Worm (Caenorhabditis elegans) whole organism, L3 larva: Measurements from ENCODE around the gene let-4.

Source experiments
- R02D3.7 ChIP-seq: fragments of 150-350 bp; optimal IDR thresholded peaks from 2 replicates; lab custom pipeline; 2014; ENCODE audit warnings: missing biosample characterization, missing genetic modification characterization
- ZK546.5 ChIP-seq: sonication (generic microtip); optimal IDR thresholded peaks from 2 replicates; lab custom pipeline; 2017; ENCODE audit warnings: missing biosample characterization, missing genetic modification characterization
- aly-2 ChIP-seq: fragments of 150-350 bp; optimal IDR thresholded peaks from 2 replicates; lab custom pipeline; 2014; ENCODE audit warnings: missing biosample characterization, missing genetic modification characterization
- ama-1 ChIP-seq: fragments of 150-350 bp; optimal IDR thresholded peaks from 2 replicates; lab custom pipeline; 2018
- ceh-16 ChIP-seq: sonication (generic microtip); optimal IDR thresholded peaks from 2 replicates; lab custom pipeline; 2017; ENCODE audit warnings: missing biosample characterization, missing genetic modification characterization
- ceh-28 ChIP-seq: fragments of 150-350 bp; optimal IDR thresholded peaks from 2 replicates; lab custom pipeline; 2014; ENCODE audit warnings: missing biosample characterization, missing genetic modification reagents, missing genetic modification characterization
- ceh-82 ChIP-seq: fragments of 150-350 bp; optimal IDR thresholded peaks from 2 replicates; lab custom pipeline; 2014; ENCODE audit warnings: missing biosample characterization, missing genetic modification characterization
- ceh-9 ChIP-seq: sonication (generic microtip); optimal IDR thresholded peaks from 2 replicates; lab custom pipeline; 2018; ENCODE audit warnings: missing biosample characterization, missing genetic modification characterization
- daf-12 ChIP-seq: fragments of 150-350 bp; optimal IDR thresholded peaks from 2 replicates; lab custom pipeline; 2014; ENCODE audit warnings: missing biosample characterization, missing genetic modification reagents, missing genetic modification characterization
- egl-27 ChIP-seq: sonication (generic microtip); optimal IDR thresholded peaks from 4 replicates; lab custom pipeline; 2017; ENCODE audit warnings: missing biosample characterization, missing genetic modification reagents, missing genetic modification characterization
- egl-5 ChIP-seq: fragments of 150-350 bp; optimal IDR thresholded peaks from 2 replicates; lab custom pipeline; 2017; ENCODE audit warnings: missing biosample characterization, missing genetic modification reagents, missing genetic modification characterization, inconsistent platforms
- elt-1 ChIP-seq: fragments of 150-350 bp; optimal IDR thresholded peaks from 2 replicates; lab custom pipeline; 2014; ENCODE audit warnings: missing biosample characterization, missing genetic modification characterization
- elt-2 ChIP-seq: sonication (generic microtip); optimal IDR thresholded peaks from 2 replicates; lab custom pipeline; 2016; ENCODE audit warnings: missing genetic modification reagents, mild to moderate bottlenecking, missing genetic modification characterization, missing compliant biosample characterization
- elt-3 ChIP-seq, 3 experiments: fragments of 150-350 bp in 1 of 3; sonication (generic microtip) in 2 of 3; optimal IDR thresholded peaks; 2 replicates in 2 of 3; 4 replicates in 1 of 3; lab custom pipeline; 2014 to 2017; ENCODE audit warnings: missing biosample characterization in 3 of 3, missing genetic modification characterization in 3 of 3
- eor-1 ChIP-seq, 2 experiments: fragments of 150-350 bp; optimal IDR thresholded peaks; 2 replicates each; lab custom pipeline; 2014 to 2018; ENCODE audit warnings: missing biosample characterization in 2 of 2, missing genetic modification characterization in 2 of 2
- fkh-10 ChIP-seq: sonication (generic microtip); optimal IDR thresholded peaks from 2 replicates; lab custom pipeline; 2017; ENCODE audit warnings: missing biosample characterization, missing genetic modification reagents, missing genetic modification characterization
- fkh-2 ChIP-seq: fragments of 150-350 bp; optimal IDR thresholded peaks from 2 replicates; lab custom pipeline; 2014; ENCODE audit warnings: missing biosample characterization, missing genetic modification reagents, missing genetic modification characterization
- fos-1 ChIP-seq: fragments of 150-350 bp; optimal IDR thresholded peaks from 2 replicates; lab custom pipeline; 2014; ENCODE audit warnings: missing biosample characterization, missing genetic modification characterization
- hmg-11 ChIP-seq: sonication (generic microtip); optimal IDR thresholded peaks from 2 replicates; lab custom pipeline; 2016; ENCODE audit warnings: missing genetic modification characterization, missing compliant biosample characterization
- jun-1 ChIP-seq: fragments of 150-350 bp; optimal IDR thresholded peaks from 2 replicates; lab custom pipeline; 2014; ENCODE audit warnings: missing biosample characterization, missing genetic modification reagents, missing genetic modification characterization
- lin-15B ChIP-seq: fragments of 150-350 bp; optimal IDR thresholded peaks from 2 replicates; lab custom pipeline; 2014; ENCODE audit warnings: missing biosample characterization, missing genetic modification characterization
- lin-39 ChIP-seq: fragments of 150-350 bp; optimal IDR thresholded peaks from 2 replicates; lab custom pipeline; 2018; ENCODE audit warnings: missing biosample characterization, missing genetic modification reagents, missing genetic modification characterization
- lsy-12 ChIP-seq: sonication (generic microtip); optimal IDR thresholded peaks from 2 replicates; lab custom pipeline; 2016; ENCODE audit warnings: mild to moderate bottlenecking, missing genetic modification characterization, missing compliant biosample characterization
- mdl-1 ChIP-seq: fragments of 150-350 bp; optimal IDR thresholded peaks from 2 replicates; lab custom pipeline; 2014; ENCODE audit warnings: missing biosample characterization, missing genetic modification characterization
- mml-1 ChIP-seq: fragments of 150-350 bp; sonication (generic microtip); optimal IDR thresholded peaks from 3 replicates; lab custom pipeline; 2014; ENCODE audit warnings: missing biosample characterization, missing genetic modification characterization
- nfya-1 ChIP-seq: sonication (generic microtip); optimal IDR thresholded peaks from 2 replicates; lab custom pipeline; 2017; ENCODE audit warnings: missing genetic modification characterization, mild to moderate bottlenecking, missing compliant biosample characterization, antibody characterized with exemption, moderate library complexity; ENCODE audit not compliant: insufficient read depth
- nhr-11 ChIP-seq: fragments of 150-350 bp; optimal IDR thresholded peaks from 2 replicates; lab custom pipeline; 2014; ENCODE audit warnings: missing biosample characterization, missing genetic modification characterization
- nhr-12 ChIP-seq: fragments of 150-350 bp; optimal IDR thresholded peaks from 2 replicates; lab custom pipeline; 2014; ENCODE audit warnings: missing biosample characterization, missing genetic modification characterization
- nhr-23 ChIP-seq: fragments of 150-350 bp; optimal IDR thresholded peaks from 2 replicates; lab custom pipeline; 2014; ENCODE audit warnings: missing biosample characterization, missing genetic modification reagents, missing genetic modification characterization
- nhr-237 ChIP-seq: fragments of 150-350 bp; optimal IDR thresholded peaks from 2 replicates; lab custom pipeline; 2014; ENCODE audit warnings: missing biosample characterization, missing genetic modification characterization
- nhr-25 ChIP-seq: sonication (generic microtip); optimal IDR thresholded peaks from 2 replicates; lab custom pipeline; 2017; ENCODE audit warnings: missing biosample characterization, missing genetic modification characterization
- nhr-28 ChIP-seq: fragments of 150-350 bp; optimal IDR thresholded peaks from 2 replicates; lab custom pipeline; 2014; ENCODE audit warnings: missing biosample characterization, missing genetic modification characterization
- nhr-43 ChIP-seq: sonication (generic microtip); optimal IDR thresholded peaks from 2 replicates; lab custom pipeline; 2016; ENCODE audit warnings: mild to moderate bottlenecking, missing genetic modification characterization, missing compliant biosample characterization; ENCODE audit not compliant: poor library complexity, severe bottlenecking
- nhr-67 ChIP-seq: fragments of 150-350 bp; optimal IDR thresholded peaks from 2 replicates; lab custom pipeline; 2014; ENCODE audit warnings: missing biosample characterization, missing genetic modification characterization
- nhr-76 ChIP-seq: fragments of 150-350 bp; sonication (generic microtip); optimal IDR thresholded peaks from 5 replicates; lab custom pipeline; 2014; ENCODE audit warnings: missing biosample characterization, missing genetic modification characterization
- nhr-77 ChIP-seq: fragments of 150-350 bp; optimal IDR thresholded peaks from 2 replicates; lab custom pipeline; 2014; ENCODE audit warnings: missing biosample characterization, missing genetic modification characterization
- pha-4 ChIP-seq: fragments of 150-350 bp; optimal IDR thresholded peaks from 2 replicates; lab custom pipeline; 2014; ENCODE audit warnings: missing biosample characterization, missing genetic modification reagents, missing genetic modification characterization
- pqm-1 ChIP-seq: fragments of 150-350 bp; optimal IDR thresholded peaks from 2 replicates; lab custom pipeline; 2017; ENCODE audit warnings: missing biosample characterization, missing genetic modification characterization, inconsistent platforms
- sea-2 ChIP-seq: fragments of 150-350 bp; sonication (generic microtip); optimal IDR thresholded peaks from 4 replicates; lab custom pipeline; 2014; ENCODE audit warnings: missing biosample characterization, missing genetic modification reagents, missing genetic modification characterization
- skn-1 ChIP-seq: fragments of 150-350 bp; optimal IDR thresholded peaks from 2 replicates; lab custom pipeline; 2014; ENCODE audit warnings: missing biosample characterization, missing genetic modification characterization
- snpc-4 ChIP-seq: fragments of 150-350 bp; optimal IDR thresholded peaks from 2 replicates; lab custom pipeline; 2014; ENCODE audit warnings: missing biosample characterization, missing genetic modification characterization
- tbx-2 ChIP-seq: sonication (generic microtip); optimal IDR thresholded peaks from 2 replicates; lab custom pipeline; 2016; ENCODE audit warnings: mild to moderate bottlenecking, missing genetic modification characterization, missing compliant biosample characterization
- unc-39 ChIP-seq: sonication (generic microtip); optimal IDR thresholded peaks from 4 replicates; lab custom pipeline; 2017; ENCODE audit warnings: missing biosample characterization, missing genetic modification characterization
- unc-62 ChIP-seq: fragments of 150-350 bp; sonication (generic microtip); optimal IDR thresholded peaks from 4 replicates; lab custom pipeline; 2014; ENCODE audit warnings: missing biosample characterization, missing genetic modification reagents, missing genetic modification characterization
- zag-1 ChIP-seq: fragments of 150-350 bp; optimal IDR thresholded peaks from 2 replicates; lab custom pipeline; 2014; ENCODE audit warnings: missing biosample characterization, missing genetic modification characterization
- ztf-11 ChIP-seq: fragments of 150-350 bp; optimal IDR thresholded peaks from 2 replicates; lab custom pipeline; 2014; ENCODE audit warnings: missing biosample characterization, missing genetic modification characterization
- ztf-4 ChIP-seq: fragments of 150-350 bp; optimal IDR thresholded peaks from 2 replicates; lab custom pipeline; 2014; ENCODE audit warnings: missing biosample characterization, missing genetic modification characterization

The let-4 gene

DNA sequence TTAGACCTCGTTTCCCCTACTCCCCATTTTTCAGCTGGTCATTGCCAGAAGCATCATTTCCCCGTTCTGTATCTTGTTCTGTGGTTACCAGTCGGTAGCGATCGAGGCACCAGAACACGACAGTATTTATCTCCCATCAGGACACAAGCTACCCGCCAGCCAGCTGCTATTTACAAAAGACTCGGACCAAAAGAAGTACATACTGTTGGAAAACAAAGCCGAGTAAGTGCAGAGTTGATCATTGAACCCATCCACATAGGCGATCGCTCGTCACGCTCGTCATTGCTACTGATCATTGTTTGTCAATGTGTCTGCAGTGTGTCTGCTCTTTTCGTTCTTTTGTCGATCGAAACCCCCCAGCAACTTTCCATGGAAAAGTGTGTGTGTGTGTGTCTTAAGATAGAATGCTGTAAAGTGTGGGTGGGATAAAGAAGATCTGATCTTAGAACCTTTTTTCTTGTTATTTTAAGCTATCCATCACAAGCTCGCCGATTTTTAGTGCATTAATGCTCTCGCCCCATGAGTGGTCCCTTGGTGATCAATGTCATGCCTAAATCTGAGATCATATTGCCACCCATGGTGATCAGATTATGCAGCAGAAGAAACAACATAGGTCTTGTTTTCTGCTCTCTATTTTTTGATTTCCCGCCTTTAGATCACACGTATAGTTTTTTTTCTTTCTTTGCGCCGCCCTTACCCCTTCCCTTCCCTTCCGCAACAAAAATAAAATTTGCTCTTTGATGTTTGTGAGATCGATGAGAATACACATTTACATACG lies 18.0 kb upstream of the let-4 start:
- TF ChIP-seq fkh-2 (tag; lab: Kevin White, UChicago), result no peak
- no peak for TF ChIP-seq nhr-43 (tag; lab: Kevin White, UChicago)
- TF ChIP-seq pha-4 (tag; lab: Kevin White, UChicago), result peak; percentile 84
- no peak for TF ChIP-seq ceh-16
- TF ChIP-seq lin-39 (tag; lab: Kevin White, UChicago), result peak; percentile 27
- TF ChIP-seq pqm-1, result no peak
- no peak for TF ChIP-seq daf-12
- no peak for TF ChIP-seq nhr-237 (tag; lab: Kevin White, UChicago)

DNA sequence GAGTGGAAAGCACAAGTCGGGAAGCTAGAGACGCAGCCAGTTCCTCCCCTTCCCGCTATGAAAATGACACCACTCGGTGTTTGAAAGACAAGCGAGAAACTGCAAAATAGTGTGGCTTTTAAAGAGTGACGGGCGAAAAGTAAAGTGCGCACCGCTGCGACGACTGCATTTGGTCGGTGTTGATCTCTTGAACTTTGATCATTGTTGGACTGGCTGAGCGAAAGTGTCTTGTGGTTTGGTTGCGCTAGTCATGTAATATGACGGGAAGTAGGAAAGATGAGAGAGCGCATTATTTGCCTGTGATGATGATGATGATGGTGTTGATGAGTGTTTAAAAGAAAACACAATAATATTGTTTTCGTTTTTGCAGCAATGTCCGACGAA lies 17.4 kb upstream of the let-4 start:
- TF ChIP-seq nhr-237 (tag; lab: Kevin White, UChicago) (no peak), elt-2 (tag; lab: Kevin White, UChicago) (peak; percentile 94), elt-1 (tag; lab: Kevin White, UChicago) (peak; percentile 54), fkh-2 (tag; lab: Kevin White, UChicago) (no peak), lin-39 (tag; lab: Kevin White, UChicago) (peak; percentile 92), elt-3 (tag; optimal IDR thresholded peaks at IDR 0.05; lab: Kevin White, UChicago) (peak in 2 of 3 experiments; percentile 6 to 53), lsy-12 (tag; lab: Kevin White, UChicago) (peak; percentile 10), ceh-16 (no peak), tbx-2 (peak; percentile 84), jun-1 (tag; lab: Kevin White, UChicago) (peak; percentile 97), ceh-82 (tag; lab: Kevin White, UChicago) (peak; percentile 36), nhr-23 (tag; lab: Kevin White, UChicago) (peak; percentile 94), nhr-76 (peak; percentile 66), nhr-12 (no peak), nhr-11 (tag; lab: Kevin White, UChicago) (no peak), zag-1 (tag; lab: Kevin White, UChicago) (peak; percentile 59), egl-5 (peak; percentile 70), nhr-77 (tag; lab: Kevin White, UChicago) (peak; percentile 87), aly-2 (tag; lab: Kevin White, UChicago) (no peak), hmg-11 (tag; lab: Kevin White, UChicago) (peak; percentile 35), sea-2 (GFP tag; lab: Kevin White, UChicago) (peak; percentile 12), egl-27 (peak; percentile 59), ztf-11 (tag; lab: Kevin White, UChicago) (no peak), nhr-25 (peak; percentile 89), skn-1 (peak; percentile 74), R02D3.7 (tag; lab: Kevin White, UChicago) (peak; percentile 43), lin-15B (peak; percentile 51), daf-12 (no peak), snpc-4 (tag; lab: Kevin White, UChicago) (peak; percentile 63), ztf-4 (no peak), eor-1 (tag; optimal IDR thresholded peaks at IDR 0.05; lab: Kevin White, UChicago) (no peak), unc-39 (tag; lab: Kevin White, UChicago) (no peak), nfya-1 (tag; lab: Kevin White, UChicago) (peak; percentile 84), nhr-28 (tag; lab: Kevin White, UChicago) (no peak), ceh-28 (tag; lab: Kevin White, UChicago) (peak; percentile 82), pqm-1 (peak; percentile 85), fos-1 (tag; lab: Kevin White, UChicago) (peak; percentile 87), fkh-10 (peak; percentile 46), pha-4 (tag; lab: Kevin White, UChicago) (peak; percentile 99), unc-62 (GFP tag; lab: Kevin White, UChicago) (peak; percentile 97), ceh-9 (tag; lab: Kevin White, UChicago) (no peak), nhr-67 (tag; lab: Kevin White, UChicago) (no peak), mdl-1 (peak; percentile 89), ama-1 (lab: Kevin White, UChicago) (no peak), nhr-43 (tag; lab: Kevin White, UChicago) (peak; percentile 95), ZK546.5 (no peak), mml-1 (tag; lab: Kevin White, UChicago) (no peak)
